Fruit fly (Drosophila melanogaster) whole organism, embryonic: ENCODE data around the gene Sec22.

Experiments used
- Atf3 ChIP-seq: fragments of 200-800 bp; sonication (Bioruptor generic); optimal IDR thresholded peaks from 3 replicates; lab custom pipeline; 2016; ENCODE audit warnings: missing biosample characterization, missing genetic modification characterization
- Bteb2 ChIP-seq: fragments of 200-800 bp; sonication (Bioruptor generic); optimal IDR thresholded peaks from 2 replicates; lab custom pipeline; 2016; ENCODE audit warnings: missing biosample characterization, missing genetic modification characterization
- CG10321 ChIP-seq: fragments of 200-800 bp; sonication (Bioruptor generic); IDR thresholded peaks from 2 replicates; pipeline ENCODE4 v1.3.6; 2022; ENCODE audit warnings: missing biosample characterization, missing genetic modification characterization
- CG1233 ChIP-seq: fragments of 200-800 bp; sonication (Bioruptor generic); optimal IDR thresholded peaks from 4 replicates; lab custom pipeline; 2018; ENCODE audit warnings: missing biosample characterization, mild to moderate bottlenecking, missing genetic modification characterization
- CG15073 ChIP-seq: fragments of 200-800 bp; sonication (Bioruptor generic); optimal IDR thresholded peaks from 2 replicates; lab custom pipeline; 2016; ENCODE audit warnings: missing biosample characterization, missing genetic modification characterization
- CG15269 ChIP-seq: fragments of 200-800 bp; sonication (Bioruptor generic); optimal IDR thresholded peaks from 2 replicates; lab custom pipeline; 2018; ENCODE audit warnings: missing biosample characterization, mild to moderate bottlenecking, missing genetic modification characterization, moderate library complexity
- CG1602 ChIP-seq: fragments of 200-800 bp; sonication (Bioruptor generic); optimal IDR thresholded peaks from 3 replicates; lab custom pipeline; 2016; ENCODE audit warnings: missing biosample characterization, missing genetic modification characterization
- CG17568 ChIP-seq: fragments of 200-800 bp; sonication (Bioruptor generic); optimal IDR thresholded peaks from 2 replicates; lab custom pipeline; 2018; ENCODE audit warnings: missing biosample characterization, mild to moderate bottlenecking, missing genetic modification characterization, moderate library complexity
- CG30020 ChIP-seq: fragments of 200-800 bp; optimal IDR thresholded peaks from 2 replicates; lab custom pipeline; 2019; ENCODE audit warnings: missing biosample characterization, mild to moderate bottlenecking, missing genetic modification characterization, moderate library complexity
- CG30403 ChIP-seq: fragments of 200-800 bp; sonication (Bioruptor generic); optimal IDR thresholded peaks from 3 replicates; lab custom pipeline; 2016; ENCODE audit warnings: missing biosample characterization, missing genetic modification characterization
- CG32767 ChIP-seq: fragments of 200-800 bp; sonication (Bioruptor generic); IDR thresholded peaks from 2 replicates; pipeline ENCODE4 v1.3.6; 2022; ENCODE audit warnings: missing biosample characterization, missing genetic modification characterization
- CG42726 ChIP-seq: fragments of 200-800 bp; sonication (Bioruptor generic); IDR thresholded peaks from 2 replicates; pipeline ENCODE4 v1.3.6; 2022; ENCODE audit warnings: missing biosample characterization, missing genetic modification characterization; ENCODE audit not compliant: partially characterized antibody
- CG5180 ChIP-seq: fragments of 200-800 bp; sonication (Bioruptor generic); optimal IDR thresholded peaks from 3 replicates; lab custom pipeline; 2017; ENCODE audit warnings: missing biosample characterization, missing genetic modification characterization, mild to moderate bottlenecking, moderate library complexity, missing genetic modification reagents
- CG6654 ChIP-seq: fragments of 200-800 bp; sonication (Bioruptor generic); optimal IDR thresholded peaks from 2 replicates; lab custom pipeline; 2017; ENCODE audit warnings: missing biosample characterization, mild to moderate bottlenecking, missing genetic modification characterization
- CG7839 ChIP-seq: fragments of 200-800 bp; sonication (Bioruptor generic); optimal IDR thresholded peaks from 3 replicates; lab custom pipeline; 2018; ENCODE audit warnings: missing biosample characterization, mild to moderate bottlenecking, missing genetic modification characterization, moderate library complexity
- CkIIα-i1 ChIP-seq: fragments of 200-800 bp; sonication (Bioruptor generic); IDR thresholded peaks from 2 replicates; pipeline ENCODE4 v1.3.6; 2022; ENCODE audit warnings: missing biosample characterization, missing genetic modification characterization
- D19B ChIP-seq: fragments of 200-800 bp; sonication (Bioruptor generic); optimal IDR thresholded peaks from 2 replicates; lab custom pipeline; 2017; ENCODE audit warnings: missing biosample characterization, mild to moderate bottlenecking, missing genetic modification characterization
- E2f1 ChIP-seq: fragments of 200-800 bp; sonication (Bioruptor generic); IDR thresholded peaks from 2 replicates; pipeline ENCODE4 v1.3.6; 2022; ENCODE audit warnings: missing biosample characterization, missing genetic modification characterization
- GATAe ChIP-seq: fragments of 200-800 bp; sonication (Bioruptor generic); conservative IDR thresholded peaks from 2 replicates; pipeline ENCODE4 v1.3.6; 2022; ENCODE audit warnings: missing biosample characterization, missing genetic modification characterization
- H2.0 ChIP-seq: fragments of 200-800 bp; sonication (Bioruptor generic); IDR thresholded peaks from 2 replicates; pipeline ENCODE4 v1.3.6; 2022; ENCODE audit warnings: missing biosample characterization, missing genetic modification characterization
- HmgZ ChIP-seq: fragments of 200-800 bp; sonication (Bioruptor generic); optimal IDR thresholded peaks from 2 replicates; lab custom pipeline; 2018; ENCODE audit warnings: missing biosample characterization, mild to moderate bottlenecking, missing genetic modification characterization
- Hmr ChIP-seq: fragments of 200-800 bp; sonication (Bioruptor generic); optimal IDR thresholded peaks from 3 replicates; lab custom pipeline; 2017; ENCODE audit warnings: mild to moderate bottlenecking, missing biosample characterization, missing genetic modification reagents, missing genetic modification characterization
- Hsf ChIP-seq: fragments of 200-800 bp; sonication (Bioruptor generic); optimal IDR thresholded peaks from 3 replicates; lab custom pipeline; 2016; ENCODE audit warnings: missing biosample characterization, missing genetic modification characterization
- Mes4 ChIP-seq: fragments of 200-800 bp; sonication (Bioruptor generic); optimal IDR thresholded peaks from 2 replicates; lab custom pipeline; 2016; ENCODE audit warnings: missing biosample characterization, missing genetic modification characterization
- NFAT ChIP-seq: fragments of 200-800 bp; sonication (Bioruptor generic); IDR thresholded peaks from 2 replicates; pipeline ENCODE4 v1.3.6; 2022; ENCODE audit warnings: missing biosample characterization, missing genetic modification characterization
- Nf-YB ChIP-seq: fragments of 200-800 bp; sonication (Bioruptor generic); optimal IDR thresholded peaks from 3 replicates; lab custom pipeline; 2019; ENCODE audit warnings: missing biosample characterization, mild to moderate bottlenecking, missing genetic modification characterization, moderate library complexity
- Poxn ChIP-seq: fragments of 200-800 bp; sonication (Bioruptor generic); IDR thresholded peaks from 2 replicates; pipeline ENCODE4 v1.3.6; 2022; ENCODE audit warnings: missing biosample characterization, missing genetic modification characterization
- Rx ChIP-seq: fragments of 200-800 bp; sonication (Bioruptor generic); IDR thresholded peaks from 2 replicates; pipeline ENCODE4 v1.3.6; 2022; ENCODE audit warnings: missing biosample characterization, missing genetic modification characterization
- YL-1 ChIP-seq: fragments of 200-800 bp; sonication (Bioruptor generic); optimal IDR thresholded peaks from 3 replicates; lab custom pipeline; 2017; ENCODE audit warnings: missing biosample characterization, mild to moderate bottlenecking, missing genetic modification characterization
- az2 ChIP-seq: fragments of 200-800 bp; sonication (Bioruptor generic); optimal IDR thresholded peaks from 3 replicates; lab custom pipeline; 2016; ENCODE audit warnings: missing biosample characterization, missing genetic modification characterization
- bowl ChIP-seq: fragments of 200-800 bp; sonication (Bioruptor generic); IDR thresholded peaks from 2 replicates; pipeline ENCODE4 v1.3.6; 2022; ENCODE audit warnings: missing biosample characterization, missing genetic modification characterization
- br ChIP-seq: fragments of >200 bp; optimal IDR thresholded peaks from 2 replicates; lab custom pipeline; 2017
- btn ChIP-seq: fragments of 200-800 bp; sonication (Bioruptor generic); optimal IDR thresholded peaks from 2 replicates; lab custom pipeline; 2016; ENCODE audit warnings: missing biosample characterization, missing genetic modification characterization
- cad ChIP-seq: fragments of >200 bp; optimal IDR thresholded peaks from 2 replicates; lab custom pipeline; 2017; ENCODE audit warnings: missing biosample characterization, missing genetic modification characterization
- cg ChIP-seq: fragments of 200-800 bp; sonication (Bioruptor generic); optimal IDR thresholded peaks from 3 replicates; lab custom pipeline; 2019; ENCODE audit warnings: missing biosample characterization, mild to moderate bottlenecking, missing genetic modification characterization, moderate library complexity
- danr ChIP-seq: fragments of 200-800 bp; sonication (Bioruptor generic); IDR thresholded peaks from 2 replicates; pipeline ENCODE4 v1.3.6; 2022; ENCODE audit warnings: missing biosample characterization, missing genetic modification characterization
- dimm ChIP-seq: fragments of 200-800 bp; sonication (Bioruptor generic); IDR thresholded peaks from 2 replicates; pipeline ENCODE4 v1.3.6; 2022; ENCODE audit warnings: missing biosample characterization, missing genetic modification characterization
- emc ChIP-seq: fragments of 200-800 bp; sonication (Bioruptor generic); optimal IDR thresholded peaks from 2 replicates; lab custom pipeline; 2016; ENCODE audit warnings: missing biosample characterization, missing genetic modification characterization
- esg ChIP-seq: fragments of 200-800 bp; sonication (Bioruptor generic); conservative IDR thresholded peaks from 2 replicates; pipeline ENCODE4 v1.3.6; 2022; ENCODE audit warnings: missing biosample characterization, missing genetic modification characterization
- ewg ChIP-seq: fragments of 200-800 bp; sonication (Bioruptor generic); optimal IDR thresholded peaks from 3 replicates; lab custom pipeline; 2017; ENCODE audit warnings: mild to moderate bottlenecking, missing biosample characterization, missing genetic modification reagents, missing genetic modification characterization
- fd3F ChIP-seq: fragments of 200-800 bp; sonication (Bioruptor generic); optimal IDR thresholded peaks from 2 replicates; lab custom pipeline; 2018; ENCODE audit warnings: missing biosample characterization, mild to moderate bottlenecking, missing genetic modification characterization, moderate library complexity
- gt ChIP-seq: fragments of 200-800 bp; sonication (Bioruptor generic); IDR thresholded peaks from 2 replicates; pipeline ENCODE4 v1.3.6; 2022; ENCODE audit warnings: missing biosample characterization, missing genetic modification characterization
- ham ChIP-seq: fragments of 200-800 bp; sonication (Bioruptor generic); IDR thresholded peaks from 2 replicates; pipeline ENCODE4 v1.3.6; 2022; ENCODE audit warnings: missing biosample characterization, missing genetic modification characterization
- jing ChIP-seq: fragments of 200-800 bp; sonication (Bioruptor generic); optimal IDR thresholded peaks from 2 replicates; lab custom pipeline; 2018; ENCODE audit warnings: missing biosample characterization, mild to moderate bottlenecking, missing genetic modification characterization
- kay ChIP-seq: fragments of 200-800 bp; sonication (Bioruptor generic); optimal IDR thresholded peaks from 2 replicates; lab custom pipeline; 2016; ENCODE audit warnings: missing biosample characterization, missing genetic modification characterization
- klu ChIP-seq: fragments of 200-800 bp; sonication (Bioruptor generic); IDR thresholded peaks from 2 replicates; pipeline ENCODE4 v1.3.6; 2022; ENCODE audit warnings: missing biosample characterization, missing genetic modification characterization
- lbe ChIP-seq: fragments of 200-800 bp; sonication (Bioruptor generic); optimal IDR thresholded peaks from 2 replicates; lab custom pipeline; 2016; ENCODE audit warnings: missing biosample characterization, mild to moderate bottlenecking, missing genetic modification characterization
- nerfin-2 ChIP-seq: fragments of 200-800 bp; sonication (Bioruptor generic); IDR thresholded peaks from 2 replicates; pipeline ENCODE4 v1.3.6; 2022; ENCODE audit warnings: missing biosample characterization, missing genetic modification characterization; ENCODE audit not compliant: partially characterized antibody
- onecut ChIP-seq: fragments of 200-800 bp; sonication (Bioruptor generic); IDR thresholded peaks from 2 replicates; pipeline ENCODE4 v1.3.6; 2022; ENCODE audit warnings: missing biosample characterization, missing genetic modification characterization
- ranshi ChIP-seq: fragments of 200-800 bp; sonication (Bioruptor generic); IDR thresholded peaks from 2 replicates; pipeline ENCODE4 v1.3.6; 2022; ENCODE audit warnings: missing biosample characterization, missing genetic modification characterization
- sens-2 ChIP-seq: fragments of 200-800 bp; sonication (Bioruptor generic); IDR thresholded peaks from 2 replicates; pipeline ENCODE4 v1.3.6; 2022; ENCODE audit warnings: missing biosample characterization, missing genetic modification characterization
- yki ChIP-seq: fragments of >200 bp; optimal IDR thresholded peaks from 3 replicates; lab custom pipeline; 2018
- zfh2 ChIP-seq: fragments of 200-800 bp; sonication (Bioruptor generic); optimal IDR thresholded peaks from 2 replicates; lab custom pipeline; 2016; ENCODE audit warnings: missing biosample characterization, missing genetic modification characterization

The Sec22 gene

DNA sequence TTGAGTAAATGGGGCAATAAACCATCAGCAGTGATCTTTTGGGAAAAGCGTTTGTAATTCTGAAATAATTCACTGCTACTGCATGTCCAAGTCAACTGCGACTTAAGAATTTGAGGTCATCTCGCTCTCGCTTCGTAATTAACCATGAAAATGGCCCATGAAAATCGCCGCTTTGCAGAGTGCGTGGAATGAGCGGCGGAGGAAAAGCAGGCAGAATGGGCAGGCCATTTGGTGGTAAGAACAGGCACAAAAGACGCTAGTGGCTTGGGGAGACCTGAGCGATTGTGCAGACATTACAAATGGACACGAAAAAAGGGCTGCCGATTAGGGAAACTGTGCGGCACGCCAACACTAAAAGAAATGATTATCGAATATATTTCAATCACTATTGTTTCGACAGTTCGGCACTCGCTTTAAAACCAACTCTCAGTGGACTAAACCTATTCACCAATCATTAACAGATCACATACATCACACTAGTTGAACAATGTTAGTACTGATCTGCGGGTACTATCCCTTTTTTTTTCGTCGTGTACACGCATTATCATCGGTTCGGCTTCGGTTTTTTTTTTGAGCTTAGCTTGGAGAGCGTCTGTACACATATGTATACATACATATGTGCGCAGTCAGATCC is 34.3 kb upstream of the Sec22 start (continued):
- TF ChIP-seq CG5180 (GFP tag; lab: Kevin White, UChicago) = no peak
- TF ChIP-seq Atf3 (GFP tag; lab: Kevin White, UChicago) = no peak
- peak; percentile 31 for TF ChIP-seq CG30403 (GFP tag; lab: Kevin White, UChicago)
- no peak for TF ChIP-seq gt (GFP tag; lab: Robert Waterston, UW)
- 0 out of 2 replicates have a peak, but pooled peaks have one; percentile 22 for TF ChIP-seq CG32767 (GFP tag; lab: Robert Waterston, UW)
- no peak for TF ChIP-seq D19B (GFP tag; lab: Kevin White, UChicago)
- TF ChIP-seq bowl (GFP tag; lab: Robert Waterston, UW) = no peak
- TF ChIP-seq CG15269 (tag; lab: Kevin White, UChicago) = no peak
- TF ChIP-seq btn (GFP tag; lab: Kevin White, UChicago) = no peak
- no peak for TF ChIP-seq dimm (GFP tag; lab: Robert Waterston, UW)
- no peak for TF ChIP-seq Nf-YB (GFP tag; lab: Kevin White, UChicago)
- TF ChIP-seq HmgZ (tag; lab: Kevin White, UChicago) = no peak
- TF ChIP-seq CG1602 (GFP tag; lab: Kevin White, UChicago) = peak; percentile 2
- no peak for TF ChIP-seq danr (GFP tag; lab: Robert Waterston, UW)
- TF ChIP-seq CkIIα-i1 = no peak
- TF ChIP-seq Bteb2 = no peak
- TF ChIP-seq CG15073 (GFP tag; lab: Kevin White, UChicago) = no peak
- TF ChIP-seq GATAe (GFP tag; lab: Robert Waterston, UW) = no peak
- no peak for TF ChIP-seq Poxn
- no peak for TF ChIP-seq br (lab: Kevin White, UChicago)
- peak; percentile 23; the same call in 1 of the 2 replicates for TF ChIP-seq E2f1 (GFP tag; lab: Robert Waterston, UW)
- TF ChIP-seq yki (lab: Kevin White, UChicago) = no peak
- TF ChIP-seq CG1233 (GFP tag; lab: Kevin White, UChicago) = no peak
- no peak for TF ChIP-seq lbe (GFP tag; lab: Kevin White, UChicago)
- TF ChIP-seq sens-2 (GFP tag; lab: Robert Waterston, UW) = no peak
- TF ChIP-seq CG10321 (GFP tag; lab: Robert Waterston, UW) = no peak
- TF ChIP-seq Hsf = peak; percentile 24
- TF ChIP-seq nerfin-2 (GFP tag; lab: Robert Waterston, UW) = no peak
- TF ChIP-seq H2.0 = no peak
- TF ChIP-seq cg (GFP tag; lab: Kevin White, UChicago) = no peak
- TF ChIP-seq CG30020 (tag; lab: Kevin White, UChicago) = no peak
- no peak for TF ChIP-seq Mes4
- peak; percentile 53 for TF ChIP-seq az2
- TF ChIP-seq fd3F (GFP tag; lab: Kevin White, UChicago) = no peak
- TF ChIP-seq ham (GFP tag; lab: Robert Waterston, UW) = no peak
- TF ChIP-seq CG42726 (GFP tag; lab: Robert Waterston, UW) = no peak
- TF ChIP-seq NFAT (GFP tag; lab: Robert Waterston, UW) = no peak
- TF ChIP-seq emc (GFP tag; lab: Kevin White, UChicago) = no peak
- TF ChIP-seq esg (GFP tag; lab: Robert Waterston, UW) = peak; percentile 30; the same call in 1 of the 2 replicates
- TF ChIP-seq jing = peak; percentile 3
- TF ChIP-seq cad (GFP tag; lab: Kevin White, UChicago) = no peak
- no peak for TF ChIP-seq Rx (GFP tag; lab: Robert Waterston, UW)
- TF ChIP-seq CG7839 (tag; lab: Kevin White, UChicago) = peak; percentile 56
- TF ChIP-seq kay (GFP tag; lab: Kevin White, UChicago) = no peak
- TF ChIP-seq CG17568 (GFP tag; lab: Kevin White, UChicago) = no peak
- no peak for TF ChIP-seq Hmr (GFP tag; lab: Kevin White, UChicago)
- no peak for TF ChIP-seq ewg (GFP tag; lab: Kevin White, UChicago)
- TF ChIP-seq klu = no peak
- no peak for TF ChIP-seq onecut (GFP tag; lab: Robert Waterston, UW)
- no peak for TF ChIP-seq YL-1 (GFP tag; lab: Kevin White, UChicago)
- no peak for TF ChIP-seq zfh2
- TF ChIP-seq ranshi (GFP tag; lab: Robert Waterston, UW) = no peak
- no peak for TF ChIP-seq CG6654 (GFP tag; lab: Kevin White, UChicago)
